Fruit fly (Drosophila melanogaster) whole organism, embryonic: ENCODE data around the gene CG31358.

Experiments
- ATbp ChIP-seq: fragments of 200-800 bp; sonication (Bioruptor generic); optimal IDR thresholded peaks from 2 replicates; lab custom pipeline; 2017; ENCODE audit warnings: missing biosample characterization, mild to moderate bottlenecking, missing genetic modification characterization, missing genetic modification reagents
- Atf-2 ChIP-seq: fragments of 200-800 bp; sonication (Bioruptor generic); optimal IDR thresholded peaks from 2 replicates; lab custom pipeline; 2016; ENCODE audit warnings: missing biosample characterization, missing genetic modification characterization
- Bgb ChIP-seq: fragments of 200-800 bp; sonication (Bioruptor generic); IDR thresholded peaks from 2 replicates; pipeline ENCODE4 v1.3.6; 2022; ENCODE audit warnings: missing biosample characterization, missing genetic modification characterization; ENCODE audit not compliant: partially characterized antibody
- Blimp-1 ChIP-seq: fragments of 200-800 bp; sonication (Bioruptor generic); optimal IDR thresholded peaks from 3 replicates; lab custom pipeline; 2018; ENCODE audit warnings: missing biosample characterization, missing genetic modification characterization, mild to moderate bottlenecking, moderate library complexity, missing genetic modification reagents
- CG10366 ChIP-seq: fragments of 200-800 bp; sonication (Bioruptor generic); IDR thresholded peaks from 2 replicates; pipeline ENCODE4 v1.3.6; 2022; ENCODE audit warnings: missing biosample characterization, missing genetic modification characterization
- CG11504 ChIP-seq: fragments of 200-800 bp; sonication (Bioruptor generic); optimal IDR thresholded peaks from 3 replicates; lab custom pipeline; 2019; ENCODE audit warnings: missing biosample characterization, mild to moderate bottlenecking, missing genetic modification characterization, moderate library complexity
- CG11695 ChIP-seq: fragments of 200-800 bp; sonication (Bioruptor generic); IDR thresholded peaks from 3 replicates; pipeline ENCODE4 v1.3.6; 2022; ENCODE audit warnings: missing biosample characterization, missing genetic modification characterization
- CG12071 ChIP-seq: fragments of 200-800 bp; sonication (Bioruptor generic); optimal IDR thresholded peaks from 3 replicates; lab custom pipeline; 2018; ENCODE audit warnings: missing biosample characterization, mild to moderate bottlenecking, missing genetic modification characterization
- CG12299 ChIP-seq: fragments of 200-800 bp; sonication (Bioruptor generic); optimal IDR thresholded peaks from 2 replicates; lab custom pipeline; 2018; ENCODE audit warnings: missing biosample characterization, mild to moderate bottlenecking, missing genetic modification characterization
- CG14710 ChIP-seq: fragments of 200-800 bp; sonication (Bioruptor generic); optimal IDR thresholded peaks from 3 replicates; lab custom pipeline; 2019; ENCODE audit warnings: missing biosample characterization, mild to moderate bottlenecking, missing genetic modification characterization, moderate library complexity
- CG14965 ChIP-seq: fragments of 200-800 bp; sonication (Bioruptor generic); optimal IDR thresholded peaks from 2 replicates; lab custom pipeline; 2016; ENCODE audit warnings: missing biosample characterization, missing genetic modification characterization, borderline replicate concordance
- CG15011 ChIP-seq: fragments of 200-800 bp; sonication (Bioruptor generic); optimal IDR thresholded peaks from 3 replicates; lab custom pipeline; 2018; ENCODE audit warnings: missing biosample characterization, mild to moderate bottlenecking, missing genetic modification characterization
- CG1529 ChIP-seq: fragments of 200-800 bp; sonication (Bioruptor generic); optimal IDR thresholded peaks from 3 replicates; lab custom pipeline; 2018; ENCODE audit warnings: missing biosample characterization, missing genetic modification characterization
- CG31441 ChIP-seq: fragments of 200-800 bp; sonication (Bioruptor generic); IDR thresholded peaks from 2 replicates; pipeline ENCODE4 v1.3.6; 2022; ENCODE audit warnings: missing biosample characterization, missing genetic modification characterization
- CG7271 ChIP-seq: fragments of 200-800 bp; sonication (Bioruptor generic); optimal IDR thresholded peaks from 2 replicates; lab custom pipeline; 2018; ENCODE audit warnings: missing biosample characterization, mild to moderate bottlenecking, missing genetic modification characterization, moderate library complexity
- CG7839 ChIP-seq: fragments of 200-800 bp; sonication (Bioruptor generic); optimal IDR thresholded peaks from 3 replicates; lab custom pipeline; 2018; ENCODE audit warnings: missing biosample characterization, mild to moderate bottlenecking, missing genetic modification characterization, moderate library complexity
- CG8359 ChIP-seq: fragments of 200-800 bp; sonication (Bioruptor generic); optimal IDR thresholded peaks from 2 replicates; lab custom pipeline; 2017; ENCODE audit warnings: missing biosample characterization, mild to moderate bottlenecking, missing genetic modification characterization, borderline replicate concordance
- CG8924 ChIP-seq: fragments of 200-800 bp; optimal IDR thresholded peaks from 3 replicates; lab custom pipeline; 2019; ENCODE audit warnings: missing biosample characterization, mild to moderate bottlenecking, missing genetic modification characterization, moderate library complexity
- CrebB ChIP-seq: fragments of 200-800 bp; sonication (Bioruptor generic); optimal IDR thresholded peaks from 3 replicates; lab custom pipeline; 2018; ENCODE audit warnings: missing biosample characterization, mild to moderate bottlenecking, missing genetic modification characterization
- D ChIP-seq, 2 experiments: fragments of 200-800 bp in 1 of 2; fragments of >200 bp in 1 of 2; sonication (Bioruptor generic) in 1 of 2; optimal IDR thresholded peaks; 2 replicates in 1 of 2; 3 replicates in 1 of 2; lab custom pipeline; 2017; ENCODE audit warnings: mild to moderate bottlenecking in 1 of 2, missing biosample characterization in 1 of 2, missing genetic modification characterization in 1 of 2, missing genetic modification reagents in 1 of 2
- D19A ChIP-seq: fragments of 200-800 bp; optimal IDR thresholded peaks from 3 replicates; lab custom pipeline; 2019; ENCODE audit warnings: missing biosample characterization, mild to moderate bottlenecking, missing genetic modification characterization, moderate library complexity
- Dek ChIP-seq: fragments of 200-800 bp; sonication (Bioruptor generic); optimal IDR thresholded peaks from 3 replicates; lab custom pipeline; 2019; ENCODE audit warnings: missing biosample characterization, mild to moderate bottlenecking, missing genetic modification characterization, moderate library complexity
- Dfd ChIP-seq, 2 experiments: fragments of >200 bp; optimal IDR thresholded peaks; 2 replicates each; lab custom pipeline; 2017; ENCODE audit warnings: missing biosample characterization in 2 of 2, missing genetic modification characterization in 2 of 2
- Fer2 ChIP-seq: fragments of 200-800 bp; sonication (Bioruptor generic); optimal IDR thresholded peaks from 2 replicates; lab custom pipeline; 2018; ENCODE audit warnings: missing biosample characterization, mild to moderate bottlenecking, missing genetic modification characterization, moderate library complexity
- HLH4C ChIP-seq: fragments of 200-800 bp; sonication (Bioruptor generic); IDR thresholded peaks from 3 replicates; pipeline ENCODE4 v1.3.6; 2022; ENCODE audit warnings: missing biosample characterization, missing genetic modification characterization; ENCODE audit not compliant: partially characterized antibody
- Hr51 ChIP-seq, 2 experiments: fragments of 200-800 bp; sonication (Bioruptor generic); optimal IDR thresholded peaks; 2 replicates in 1 of 2; 3 replicates in 1 of 2; lab custom pipeline; 2016 to 2018; ENCODE audit warnings: missing biosample characterization in 2 of 2, missing genetic modification characterization in 2 of 2, mild to moderate bottlenecking in 1 of 2, moderate library complexity in 1 of 2
- Neu2 ChIP-seq: fragments of 200-800 bp; sonication (Bioruptor generic); optimal IDR thresholded peaks from 3 replicates; lab custom pipeline; 2016; ENCODE audit warnings: missing biosample characterization, missing genetic modification characterization, borderline replicate concordance
- Nf-YC ChIP-seq: fragments of 200-800 bp; optimal IDR thresholded peaks from 3 replicates; lab custom pipeline; 2019; ENCODE audit warnings: missing biosample characterization, mild to moderate bottlenecking, missing genetic modification characterization, moderate library complexity
- Opbp ChIP-seq: fragments of 200-800 bp; sonication (Bioruptor generic); IDR thresholded peaks from 3 replicates; pipeline ENCODE4 v1.3.6; 2022; ENCODE audit warnings: missing biosample characterization, missing genetic modification characterization; ENCODE audit not compliant: partially characterized antibody
- Sox102F ChIP-seq: fragments of 200-800 bp; sonication (Bioruptor generic); optimal IDR thresholded peaks from 2 replicates; lab custom pipeline; 2018; ENCODE audit warnings: missing biosample characterization, mild to moderate bottlenecking, missing genetic modification characterization, moderate library complexity
- cas ChIP-seq: fragments of 200-800 bp; sonication (Bioruptor generic); IDR thresholded peaks from 2 replicates; pipeline ENCODE4 v1.3.6; 2022; ENCODE audit warnings: missing biosample characterization, missing genetic modification characterization
- corto ChIP-seq: fragments of 200-800 bp; sonication (Bioruptor generic); optimal IDR thresholded peaks from 2 replicates; lab custom pipeline; 2016; ENCODE audit warnings: missing biosample characterization, mild to moderate bottlenecking, missing genetic modification characterization, moderate library complexity
- cwo ChIP-seq: fragments of 200-800 bp; sonication (Bioruptor generic); optimal IDR thresholded peaks from 3 replicates; lab custom pipeline; 2017; ENCODE audit warnings: missing biosample characterization, missing genetic modification characterization, mild to moderate bottlenecking, moderate library complexity, missing genetic modification reagents
- dati ChIP-seq: fragments of 200-800 bp; sonication (Bioruptor generic); IDR thresholded peaks from 2 replicates; pipeline ENCODE4 v1.3.6; 2022; ENCODE audit warnings: missing biosample characterization, missing genetic modification characterization
- dysf ChIP-seq: fragments of 200-800 bp; sonication (Bioruptor generic); IDR thresholded peaks from 3 replicates; pipeline ENCODE4 v1.3.6; 2022; ENCODE audit warnings: missing biosample characterization, missing genetic modification characterization
- ems ChIP-seq: fragments of 200-800 bp; sonication (Bioruptor generic); optimal IDR thresholded peaks from 3 replicates; lab custom pipeline; 2016; ENCODE audit warnings: missing biosample characterization, missing genetic modification characterization
- gsb ChIP-seq: fragments of 200-800 bp; sonication (Bioruptor generic); IDR thresholded peaks from 2 replicates; pipeline ENCODE4 v1.3.6; 2022; ENCODE audit warnings: missing biosample characterization, missing genetic modification characterization
- hb ChIP-seq: fragments of 200-800 bp; sonication (Bioruptor generic); IDR thresholded peaks from 3 replicates; pipeline ENCODE4 v1.3.6; 2022; ENCODE audit warnings: missing biosample characterization, missing genetic modification characterization; ENCODE audit not compliant: partially characterized antibody
- hth ChIP-seq: fragments of >200 bp; optimal IDR thresholded peaks from 2 replicates; lab custom pipeline; 2017; ENCODE audit warnings: inconsistent platforms
- kah ChIP-seq: fragments of 200-800 bp; sonication (Bioruptor generic); optimal IDR thresholded peaks from 2 replicates; lab custom pipeline; 2018; ENCODE audit warnings: missing biosample characterization, mild to moderate bottlenecking, missing genetic modification characterization
- lab ChIP-seq: fragments of 200-800 bp; sonication (Bioruptor generic); optimal IDR thresholded peaks from 3 replicates; lab custom pipeline; 2017; ENCODE audit warnings: missing biosample characterization, missing genetic modification characterization, mild to moderate bottlenecking, moderate library complexity, missing genetic modification reagents
- onecut ChIP-seq: fragments of 200-800 bp; sonication (Bioruptor generic); IDR thresholded peaks from 2 replicates; pipeline ENCODE4 v1.3.6; 2022; ENCODE audit warnings: missing biosample characterization, missing genetic modification characterization
- pita ChIP-seq: fragments of 200-800 bp; sonication (Bioruptor generic); optimal IDR thresholded peaks from 2 replicates; lab custom pipeline; 2017; ENCODE audit warnings: missing biosample characterization, mild to moderate bottlenecking, missing genetic modification characterization
- pros ChIP-seq: fragments of 200-800 bp; sonication (Bioruptor generic); optimal IDR thresholded peaks from 3 replicates; lab custom pipeline; 2019; ENCODE audit warnings: missing biosample characterization, mild to moderate bottlenecking, missing genetic modification characterization, moderate library complexity
- salm ChIP-seq: fragments of 200-800 bp; sonication (Bioruptor generic); optimal IDR thresholded peaks from 2 replicates; lab custom pipeline; 2018; ENCODE audit warnings: missing biosample characterization, mild to moderate bottlenecking, missing genetic modification characterization
- shn ChIP-seq: fragments of 200-800 bp; sonication (Bioruptor generic); optimal IDR thresholded peaks from 3 replicates; lab custom pipeline; 2016; ENCODE audit warnings: missing biosample characterization, missing genetic modification characterization
- tna ChIP-seq: fragments of 200-800 bp; sonication (Bioruptor generic); IDR thresholded peaks from 2 replicates; pipeline ENCODE4 v1.3.6; 2022; ENCODE audit warnings: missing biosample characterization, missing genetic modification characterization; ENCODE audit not compliant: partially characterized antibody
- yki ChIP-seq: fragments of >200 bp; optimal IDR thresholded peaks from 3 replicates; lab custom pipeline; 2018

CG31358 gene

dm6 chr3R:12010202-12010824 lies 21.2 kb downstream of the CG31358 start, which contains the start of the genes KLHL18 and GCC185 (continued):
- TF ChIP-seq Dek (tag; lab: Kevin White, UChicago) (peak; percentile 73), CG7271 (tag; lab: Kevin White, UChicago) (no peak), shn (peak; percentile 47), cwo (GFP tag; lab: Kevin White, UChicago) (peak; percentile 33), hth (no peak), ems (peak; percentile 52), pita (no peak), Nf-YC (tag; lab: Kevin White, UChicago) (peak; percentile 75), tna (GFP tag; lab: Robert Waterston, UW) (no peak; the same call in 1 of the 2 replicates), CG12299 (tag; lab: Kevin White, UChicago) (peak; percentile 16), D (optimal IDR thresholded peaks at IDR 0.05; lab: Kevin White, UChicago) (no peak), D (GFP tag; optimal IDR thresholded peaks at IDR 0.05; lab: Kevin White, UChicago) (peak; percentile 33), salm (tag; lab: Kevin White, UChicago) (no peak), CG8924 (tag; lab: Kevin White, UChicago) (peak; percentile 76), kah (no peak), CrebB (tag; lab: Kevin White, UChicago) (no peak), Dfd (GFP tag; optimal IDR thresholded peaks at IDR 0.05; lab: Kevin White, UChicago) (no peak), CG1529 (GFP tag; lab: Kevin White, UChicago) (no peak), CG10366 (GFP tag; lab: Robert Waterston, UW) (peak; percentile 52; the same call in 1 of the 2 replicates), HLH4C (GFP tag; lab: Robert Waterston, UW) (peak; percentile 72), CG12071 (GFP tag; lab: Kevin White, UChicago) (no peak), D19A (tag; lab: Kevin White, UChicago) (peak; percentile 61), dati (no peak), ATbp (no peak), Blimp-1 (GFP tag; lab: Kevin White, UChicago) (peak; percentile 55), corto (GFP tag; lab: Kevin White, UChicago) (no peak), lab (GFP tag; lab: Kevin White, UChicago) (peak; percentile 69), hb (GFP tag; lab: Robert Waterston, UW) (peak; percentile 78), CG14710 (tag; lab: Kevin White, UChicago) (peak; percentile 92), CG15011 (GFP tag; lab: Kevin White, UChicago) (no peak), pros (GFP tag; lab: Kevin White, UChicago) (no peak), CG7839 (peak; percentile 76), CG8359 (GFP tag; lab: Kevin White, UChicago) (no peak), onecut (GFP tag; lab: Robert Waterston, UW) (no peak), CG11695 (0 out of 3 replicates have a peak, but pooled peaks have one; percentile 43), CG11504 (tag; lab: Kevin White, UChicago) (peak; percentile 88), Atf-2 (GFP tag; lab: Kevin White, UChicago) (peak; percentile 51), CG14965 (GFP tag; lab: Kevin White, UChicago) (no peak), yki (lab: Kevin White, UChicago) (no peak), Opbp (GFP tag; lab: Robert Waterston, UW) (peak; percentile 69; the same call in 2 of the 3 replicates), Sox102F (peak; percentile 62), dysf (GFP tag; lab: Robert Waterston, UW) (peak; percentile 84), Neu2 (GFP tag; lab: Kevin White, UChicago) (no peak), Hr51 (GFP tag; optimal IDR thresholded peaks at IDR 0.05; lab: Kevin White, UChicago) (peak in 1 of 2 experiments; percentile 73), Bgb (GFP tag; lab: Robert Waterston, UW) (peak; percentile 72), CG31441 (no peak; the same call in 1 of the 2 replicates), Fer2 (tag; lab: Kevin White, UChicago) (peak; percentile 69), cas (GFP tag; lab: Robert Waterston, UW) (no peak), gsb (GFP tag; lab: Robert Waterston, UW) (no peak)
